Worm (Caenorhabditis elegans) whole organism, mixed stage, embryonic: ENCODE data around the gene tor-1.

Experiments
- nhr-76 ChIP-seq: sonication (generic microtip); optimal IDR thresholded peaks from 2 replicates; lab custom pipeline; 2017; ENCODE audit warnings: missing biosample characterization, missing genetic modification characterization
- sem-2 ChIP-seq: fragments of 200-800 bp; sonication (Bioruptor generic); optimal IDR thresholded peaks from 2 replicates; lab custom pipeline; 2018; ENCODE audit warnings: mild to moderate bottlenecking, missing genetic modification characterization, missing compliant biosample characterization

DNA sequence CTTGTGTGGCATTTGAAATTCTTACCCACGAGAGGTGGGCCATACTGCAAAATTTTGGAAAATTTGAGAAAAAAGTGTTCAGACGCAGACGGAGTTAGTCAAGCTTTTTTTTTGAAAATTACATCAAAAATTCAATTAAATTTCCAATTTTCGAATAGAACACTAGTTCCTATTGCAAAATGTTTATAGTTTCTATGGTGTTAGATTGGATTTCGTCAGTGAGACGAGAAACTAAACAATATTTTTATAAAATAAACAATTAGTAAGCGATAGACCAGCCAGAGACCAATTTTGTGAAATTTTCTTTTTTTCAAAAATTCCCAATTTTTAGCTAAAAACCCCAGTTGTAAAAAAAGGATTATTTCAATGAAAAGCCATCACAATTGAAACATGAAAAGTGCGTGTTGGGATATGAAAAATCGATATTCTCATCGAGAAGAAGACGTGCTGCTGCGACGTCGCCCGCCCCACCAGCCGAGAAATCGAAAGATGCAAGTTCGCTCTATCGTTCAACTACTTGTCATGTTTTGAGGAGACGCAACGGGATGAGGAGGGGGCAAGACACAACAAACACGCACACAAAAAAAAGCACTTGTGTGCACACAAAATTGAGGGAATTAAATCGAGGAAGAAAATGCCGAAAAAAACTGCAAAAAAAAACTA, 5.7 kb downstream of the tor-1 start, which contains the start of gene dnbp-1:
- TF ChIP-seq nhr-76 (tag; lab: Kevin White, UChicago) (no peak), sem-2 (GFP tag; lab: Kevin White, UChicago) (no peak)
